Worm (Caenorhabditis elegans) whole organism, L2 larva: ENCODE results near the gene fbxb-46.

Experiments used
- C34F6.9 ChIP-seq: fragments of 150-350 bp; optimal IDR thresholded peaks from 2 replicates; lab custom pipeline; 2014; ENCODE audit warnings: missing biosample characterization, missing genetic modification characterization
- ZK546.5 ChIP-seq: sonication (generic microtip); optimal IDR thresholded peaks from 2 replicates; lab custom pipeline; 2017; ENCODE audit warnings: missing biosample characterization, missing genetic modification characterization
- blmp-1 ChIP-seq: sonication (generic microtip); optimal IDR thresholded peaks from 2 replicates; lab custom pipeline; 2017; ENCODE audit warnings: missing genetic modification characterization, mild to moderate bottlenecking, missing compliant biosample characterization, antibody characterized with exemption, moderate library complexity; ENCODE audit not compliant: insufficient read depth
- ceh-82 ChIP-seq: fragments of 150-350 bp; optimal IDR thresholded peaks from 2 replicates; lab custom pipeline; 2014; ENCODE audit warnings: missing biosample characterization, missing genetic modification characterization
- crh-2 ChIP-seq: sonication (generic microtip); optimal IDR thresholded peaks from 2 replicates; lab custom pipeline; 2017; ENCODE audit warnings: missing biosample characterization, missing genetic modification characterization
- dmd-4 ChIP-seq: sonication (generic microtip); optimal IDR thresholded peaks from 2 replicates; lab custom pipeline; 2017; ENCODE audit warnings: missing biosample characterization, missing genetic modification characterization
- egl-27 ChIP-seq: sonication (generic microtip); optimal IDR thresholded peaks from 3 replicates; lab custom pipeline; 2017; ENCODE audit warnings: missing biosample characterization, missing genetic modification reagents, missing genetic modification characterization
- elt-3 ChIP-seq: sonication (generic microtip); optimal IDR thresholded peaks from 2 replicates; lab custom pipeline; 2017; ENCODE audit warnings: missing biosample characterization, missing genetic modification characterization
- fos-1 ChIP-seq: fragments of 150-350 bp; optimal IDR thresholded peaks from 2 replicates; lab custom pipeline; 2014; ENCODE audit warnings: missing biosample characterization, missing genetic modification characterization
- lin-11 ChIP-seq: fragments of 150-350 bp; sonication (generic microtip); optimal IDR thresholded peaks from 2 replicates; lab custom pipeline; 2014; ENCODE audit warnings: missing biosample characterization, missing genetic modification characterization, inconsistent platforms, mixed read lengths
- lin-13 ChIP-seq: fragments of 150-350 bp; optimal IDR thresholded peaks from 2 replicates; lab custom pipeline; 2014; ENCODE audit warnings: missing biosample characterization, missing genetic modification reagents, missing genetic modification characterization
- lin-39 ChIP-seq: fragments of 150-350 bp; optimal IDR thresholded peaks from 2 replicates; lab custom pipeline; 2014; ENCODE audit warnings: missing biosample characterization, missing genetic modification reagents, missing genetic modification characterization
- lsy-2 ChIP-seq, 2 experiments: fragments of 150-350 bp in 1 of 2; sonication (generic microtip) in 1 of 2; optimal IDR thresholded peaks; 2 replicates each; lab custom pipeline; 2014 to 2017; ENCODE audit warnings: missing biosample characterization in 2 of 2, missing genetic modification characterization in 2 of 2
- mbf-1 ChIP-seq: sonication (generic microtip); optimal IDR thresholded peaks from 2 replicates; lab custom pipeline; 2017; ENCODE audit warnings: missing biosample characterization, missing genetic modification characterization
- nhr-10 ChIP-seq: sonication (generic microtip); optimal IDR thresholded peaks from 2 replicates; lab custom pipeline; 2017; ENCODE audit warnings: missing biosample characterization, missing genetic modification characterization
- nhr-12 ChIP-seq: fragments of 150-350 bp; optimal IDR thresholded peaks from 2 replicates; lab custom pipeline; 2014; ENCODE audit warnings: missing biosample characterization, missing genetic modification characterization
- nhr-129 ChIP-seq: fragments of 150-350 bp; optimal IDR thresholded peaks from 2 replicates; lab custom pipeline; 2014; ENCODE audit warnings: missing biosample characterization, missing genetic modification characterization
- nhr-21 ChIP-seq: fragments of 150-350 bp; optimal IDR thresholded peaks from 2 replicates; lab custom pipeline; 2014; ENCODE audit warnings: missing biosample characterization, missing genetic modification characterization
- nhr-23 ChIP-seq: fragments of 150-350 bp; optimal IDR thresholded peaks from 2 replicates; lab custom pipeline; 2014; ENCODE audit warnings: missing biosample characterization, missing genetic modification reagents, missing genetic modification characterization
- nhr-25 ChIP-seq: fragments of 150-350 bp; sonication (generic microtip); optimal IDR thresholded peaks from 3 replicates; lab custom pipeline; 2014; ENCODE audit warnings: missing biosample characterization, missing genetic modification characterization
- nhr-77 ChIP-seq: fragments of 150-350 bp; optimal IDR thresholded peaks from 2 replicates; lab custom pipeline; 2014; ENCODE audit warnings: missing biosample characterization, missing genetic modification characterization
- sem-4 ChIP-seq: fragments of 150-350 bp; optimal IDR thresholded peaks from 2 replicates; lab custom pipeline; 2014; ENCODE audit warnings: missing biosample characterization, missing genetic modification reagents, missing genetic modification characterization
- sma-9 ChIP-seq, 2 experiments: fragments of 150-350 bp in 1 of 2; sonication (generic microtip) in 1 of 2; optimal IDR thresholded peaks; 2 replicates each; lab custom pipeline; 2014 to 2016; ENCODE audit warnings: missing genetic modification characterization in 2 of 2, mild to moderate bottlenecking in 1 of 2, missing biosample characterization in 1 of 2, missing compliant biosample characterization in 1 of 2, missing genetic modification reagents in 1 of 2, moderate library complexity in 1 of 2
- snpc-4 ChIP-seq: fragments of 150-350 bp; optimal IDR thresholded peaks from 2 replicates; lab custom pipeline; 2014; ENCODE audit warnings: missing biosample characterization, missing genetic modification characterization
- unc-39 ChIP-seq: fragments of 150-350 bp; optimal IDR thresholded peaks from 2 replicates; lab custom pipeline; 2014; ENCODE audit warnings: missing biosample characterization, missing genetic modification characterization
- unc-62 ChIP-seq: fragments of 150-350 bp; optimal IDR thresholded peaks from 2 replicates; lab custom pipeline; 2014; ENCODE audit warnings: missing biosample characterization, missing genetic modification reagents, missing genetic modification characterization
- zag-1 ChIP-seq: fragments of 150-350 bp; optimal IDR thresholded peaks from 2 replicates; lab custom pipeline; 2014; ENCODE audit warnings: missing biosample characterization, missing genetic modification characterization
- ztf-11 ChIP-seq: sonication (generic microtip); optimal IDR thresholded peaks from 2 replicates; lab custom pipeline; 2017; ENCODE audit warnings: missing biosample characterization, missing genetic modification characterization
- ztf-4 ChIP-seq: fragments of 150-350 bp; optimal IDR thresholded peaks from 2 replicates; lab custom pipeline; 2014; ENCODE audit warnings: missing biosample characterization, missing genetic modification characterization

The fbxb-46 gene

DNA sequence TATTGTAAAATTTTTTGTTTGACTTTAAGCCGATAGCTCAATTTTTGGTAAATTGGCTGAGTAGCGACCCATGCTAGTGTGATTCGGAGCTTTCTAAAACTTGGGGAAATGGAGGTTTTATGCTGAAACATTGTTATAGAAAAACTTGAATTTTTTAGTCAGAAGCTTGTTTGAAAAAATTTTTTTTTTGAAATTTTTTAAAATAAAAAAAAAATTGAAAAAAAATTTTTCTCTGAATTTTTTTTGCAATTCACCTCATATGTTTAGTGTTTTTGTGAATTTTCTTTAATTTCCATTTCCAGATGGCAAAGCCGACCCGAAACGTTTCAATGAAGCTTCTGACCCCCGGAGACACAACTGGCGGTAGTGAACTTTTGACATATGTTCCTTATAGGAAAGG is 41.9 kb downstream of the fbxb-46 start, which contains the start of gene Y51H7BR.4:
TSS of gene Y51H7BR.4 (plus strand) at position 301 of the 400 bp plus-strand sequence.
- no peak for TF ChIP-seq nhr-21
- no peak for TF ChIP-seq egl-27 (tag; lab: Kevin White, UChicago)
- TF ChIP-seq snpc-4 (tag; lab: Kevin White, UChicago) = no peak
- no peak for TF ChIP-seq nhr-12 (tag; lab: Kevin White, UChicago)
- no peak for TF ChIP-seq nhr-10
- TF ChIP-seq unc-39 (tag; lab: Kevin White, UChicago) = no peak
- no peak for TF ChIP-seq dmd-4
- no peak for TF ChIP-seq lin-11 (tag; lab: Kevin White, UChicago)
- no peak for TF ChIP-seq crh-2 (tag; lab: Kevin White, UChicago)
- TF ChIP-seq C34F6.9 (tag; lab: Kevin White, UChicago) = no peak
- no peak for TF ChIP-seq elt-3 (tag; lab: Kevin White, UChicago)
- no peak for TF ChIP-seq fos-1 (tag; lab: Kevin White, UChicago)
- no peak for TF ChIP-seq sma-9 (GFP tag; optimal IDR thresholded peaks at IDR 0.05; lab: Kevin White, UChicago)
- no peak for TF ChIP-seq sma-9 (tag; optimal IDR thresholded peaks at IDR 0.05; lab: Kevin White, UChicago)
- TF ChIP-seq ZK546.5 = no peak
- TF ChIP-seq lin-39 (tag; lab: Kevin White, UChicago) = no peak
- no peak for TF ChIP-seq ceh-82
- TF ChIP-seq zag-1 (tag; lab: Kevin White, UChicago) = no peak
- TF ChIP-seq mbf-1 (tag; lab: Kevin White, UChicago) = no peak
- no peak for TF ChIP-seq nhr-23 (tag; lab: Kevin White, UChicago)
- no peak for TF ChIP-seq nhr-25 (tag; lab: Kevin White, UChicago)

DNA sequence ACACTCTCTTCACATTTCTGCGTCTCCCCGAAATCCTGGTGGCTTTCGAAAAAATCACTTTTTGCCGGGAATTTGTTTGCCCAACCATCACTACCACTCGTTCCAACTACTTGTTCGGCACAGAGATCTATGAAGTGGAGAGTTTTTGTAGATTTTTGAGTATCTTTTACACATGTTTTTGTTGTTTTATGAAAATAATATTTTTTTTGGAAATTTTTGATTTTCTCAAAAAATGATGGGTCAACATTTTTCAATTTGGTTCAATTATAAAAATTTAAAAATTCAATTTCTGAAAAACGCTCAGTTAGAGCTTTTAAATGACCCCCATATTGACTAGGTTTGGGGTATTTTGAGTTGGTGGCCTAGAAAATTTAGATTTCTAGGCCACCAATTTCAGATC is 45.4 kb downstream of the fbxb-46 start, which contains the start of gene Y51H7BR.7:
TSS of gene Y51H7BR.7 (minus strand) at position 101 of the 400 bp plus-strand sequence.
- no peak for TF ChIP-seq ztf-11 (tag; lab: Kevin White, UChicago)
- TF ChIP-seq crh-2 (tag; lab: Kevin White, UChicago) = no peak
- no peak for TF ChIP-seq nhr-77
- no peak for TF ChIP-seq lin-13 (GFP tag; lab: Kevin White, UChicago)
- no peak for TF ChIP-seq dmd-4
- no peak for TF ChIP-seq C34F6.9 (tag; lab: Kevin White, UChicago)
- TF ChIP-seq sem-4 (tag; lab: Kevin White, UChicago) = no peak
- no peak for TF ChIP-seq snpc-4 (tag; lab: Kevin White, UChicago)
- no peak for TF ChIP-seq lsy-2 (tag; optimal IDR thresholded peaks at IDR 0.05; lab: Kevin White, UChicago)
- TF ChIP-seq ztf-4 (tag; lab: Kevin White, UChicago) = no peak
- no peak for TF ChIP-seq blmp-1 (tag; lab: Kevin White, UChicago)
- no peak for TF ChIP-seq nhr-129 (tag; lab: Kevin White, UChicago)
- no peak for TF ChIP-seq nhr-21

DNA sequence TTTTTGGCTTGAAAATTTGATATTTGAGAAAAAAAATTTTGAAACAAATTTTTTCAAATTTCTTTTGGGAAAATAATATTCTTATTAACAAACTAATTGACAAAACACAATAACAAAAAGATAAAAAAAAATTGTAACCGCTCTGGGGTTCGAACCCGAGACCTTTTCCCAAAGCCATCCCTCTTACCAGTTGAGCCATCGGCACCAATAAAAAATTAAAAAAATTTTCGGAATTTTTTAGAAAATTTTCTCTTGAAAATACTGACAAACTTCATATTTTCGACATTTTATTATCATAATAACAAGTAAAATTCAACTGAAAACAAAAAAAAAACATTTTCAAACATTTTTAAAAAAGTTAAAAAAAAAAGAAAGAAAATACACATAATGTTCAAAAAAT is 49.0 kb downstream of the fbxb-46 start:
- no peak for TF ChIP-seq ceh-82
- no peak for TF ChIP-seq unc-62 (GFP tag; lab: Kevin White, UChicago)
- TF ChIP-seq, all 48 proteins: peak for 0
